Worm (Caenorhabditis elegans) whole organism, young adult: ENCODE measurements around the gene casy-1.

Experiments
- C06A6.2 ChIP-seq: fragments of 200-800 bp; sonication (Bioruptor generic); conservative IDR thresholded peaks from 2 replicates; pipeline ENCODE4 v1.3.6; 2022; ENCODE audit warnings: missing genetic modification characterization, missing compliant biosample characterization
- F22D6.2 ChIP-seq: sonication (generic microtip); optimal IDR thresholded peaks from 2 replicates; lab custom pipeline; 2016; ENCODE audit warnings: mild to moderate bottlenecking, missing genetic modification characterization, missing compliant biosample characterization
- F23B12.7 ChIP-seq: sonication (generic microtip); optimal IDR thresholded peaks from 2 replicates; lab custom pipeline; 2017; ENCODE audit warnings: missing genetic modification characterization, mild to moderate bottlenecking, missing compliant biosample characterization, antibody characterized with exemption, moderate library complexity; ENCODE audit not compliant: insufficient read depth
- F55B11.4 ChIP-seq: sonication (generic microtip); optimal IDR thresholded peaks from 2 replicates; lab custom pipeline; 2016; ENCODE audit warnings: missing compliant biosample characterization, missing genetic modification characterization, borderline replicate concordance; ENCODE audit not compliant: insufficient read depth
- ZK185.1 ChIP-seq: sonication (generic microtip); optimal IDR thresholded peaks from 2 replicates; lab custom pipeline; 2016; ENCODE audit warnings: mild to moderate bottlenecking, missing genetic modification characterization, missing compliant biosample characterization; ENCODE audit not compliant: poor library complexity, severe bottlenecking
- ama-1 ChIP-seq, 3 experiments: fragments of 150-350 bp in 1 of 3; sonication (generic microtip) in 2 of 3; optimal IDR thresholded peaks; 2 replicates each; lab custom pipeline; 2014 to 2018; ENCODE audit warnings: missing biosample characterization in 2 of 3, missing genetic modification characterization in 2 of 3, missing genetic modification reagents in 2 of 3
- attf-3 ChIP-seq: fragments of 200-800 bp; sonication (Bioruptor generic); conservative IDR thresholded peaks from 2 replicates; pipeline ENCODE4 v1.3.6; 2022; ENCODE audit warnings: missing genetic modification reagents, missing genetic modification characterization, missing compliant biosample characterization
- cebp-1 ChIP-seq, 2 experiments: fragments of 200-800 bp in 1 of 2; sonication (Bioruptor generic) in 1 of 2; sonication (generic microtip) in 1 of 2; IDR thresholded peaks in 1 of 2; optimal IDR thresholded peaks in 1 of 2; 2 replicates each; pipeline versions ENCODE4 v1.3.6 to Lab custom; 2017 to 2022; ENCODE audit warnings: missing compliant biosample characterization in 2 of 2, missing genetic modification characterization in 2 of 2, mild to moderate bottlenecking in 1 of 2, missing genetic modification reagents in 1 of 2, moderate library complexity in 1 of 2
- cebp-2 ChIP-seq: fragments of 200-800 bp; sonication (Bioruptor generic); IDR thresholded peaks from 2 replicates; pipeline ENCODE4 v1.3.6; 2022; ENCODE audit warnings: missing genetic modification characterization, missing compliant biosample characterization
- ceh-100 ChIP-seq: fragments of 200-800 bp; sonication (Bioruptor generic); IDR thresholded peaks from 2 replicates; pipeline ENCODE4 v1.3.6; 2022; ENCODE audit warnings: missing genetic modification reagents, missing genetic modification characterization, missing compliant biosample characterization
- ceh-79 ChIP-seq: sonication (generic microtip); optimal IDR thresholded peaks from 2 replicates; lab custom pipeline; 2017; ENCODE audit warnings: mild to moderate bottlenecking, missing genetic modification characterization, missing compliant biosample characterization
- die-1 ChIP-seq: sonication (generic microtip); optimal IDR thresholded peaks from 2 replicates; lab custom pipeline; 2016; ENCODE audit warnings: missing genotype, mild to moderate bottlenecking, missing genetic modification characterization, missing compliant biosample characterization
- dpl-1 ChIP-seq: fragments of 150-350 bp; optimal IDR thresholded peaks from 2 replicates; lab custom pipeline; 2014; ENCODE audit warnings: missing biosample characterization, missing genetic modification reagents, missing genetic modification characterization
- gei-17 ChIP-seq: fragments of 200-800 bp; sonication (Bioruptor generic); optimal IDR thresholded peaks from 2 replicates; lab custom pipeline; 2018; ENCODE audit warnings: mild to moderate bottlenecking, missing genetic modification characterization, missing compliant biosample characterization
- lag-1 ChIP-seq: fragments of 200-800 bp; sonication (Bioruptor generic); IDR thresholded peaks from 2 replicates; pipeline ENCODE4 v1.3.6; 2022; ENCODE audit warnings: missing genetic modification reagents, missing genetic modification characterization, missing compliant biosample characterization
- lir-1 ChIP-seq: fragments of 200-800 bp; sonication (Bioruptor generic); conservative IDR thresholded peaks from 2 replicates; pipeline ENCODE4 v1.3.6; 2022; ENCODE audit warnings: missing genetic modification reagents, missing genetic modification characterization, missing compliant biosample characterization
- madf-6 ChIP-seq: fragments of 200-800 bp; sonication (Bioruptor generic); IDR thresholded peaks from 2 replicates; pipeline ENCODE4 v1.3.6; 2022; ENCODE audit warnings: missing genetic modification reagents, missing genetic modification characterization, missing compliant biosample characterization
- madf-8 ChIP-seq: fragments of 200-800 bp; sonication (Bioruptor generic); conservative IDR thresholded peaks from 2 replicates; pipeline ENCODE4 v1.3.6; 2022; ENCODE audit warnings: missing genetic modification reagents, missing genetic modification characterization, missing compliant biosample characterization
- nfya-1 ChIP-seq: sonication (generic microtip); optimal IDR thresholded peaks from 2 replicates; lab custom pipeline; 2017; ENCODE audit warnings: antibody characterized with exemption, missing compliant biosample characterization, missing genetic modification characterization, borderline replicate concordance; ENCODE audit not compliant: insufficient read depth
- nhr-80 ChIP-seq: sonication (generic microtip); optimal IDR thresholded peaks from 2 replicates; lab custom pipeline; 2016; ENCODE audit warnings: missing genetic modification characterization, missing compliant biosample characterization
- repo-1 ChIP-seq: sonication (generic microtip); optimal IDR thresholded peaks from 2 replicates; lab custom pipeline; 2017; ENCODE audit warnings: mild to moderate bottlenecking, missing genetic modification characterization, missing compliant biosample characterization
- sdz-38 ChIP-seq: sonication (generic microtip); optimal IDR thresholded peaks from 2 replicates; lab custom pipeline; 2016; ENCODE audit warnings: missing genotype, missing genetic modification characterization, missing compliant biosample characterization
- snpc-4 ChIP-seq, 5 experiments: fragments of 150-350 bp in 1 of 5; sonication (generic microtip) in 4 of 5; optimal IDR thresholded peaks; 2 replicates each; lab custom pipeline; 2014 to 2018; ENCODE audit warnings: missing genetic modification characterization in 5 of 5, missing biosample characterization in 3 of 5, antibody characterized with exemption in 2 of 5, mild to moderate bottlenecking in 2 of 5, missing compliant biosample characterization in 2 of 5, missing genotype in 2 of 5, moderate library complexity in 2 of 5, missing genetic modification reagents in 1 of 5
- unc-62 ChIP-seq: fragments of 150-350 bp; optimal IDR thresholded peaks from 2 replicates; lab custom pipeline; 2014; ENCODE audit warnings: missing biosample characterization, missing genetic modification reagents, missing genetic modification characterization
- xnd-1 ChIP-seq: sonication (generic microtip); optimal IDR thresholded peaks from 2 replicates; lab custom pipeline; 2016; ENCODE audit warnings: missing genotype, missing genetic modification reagents, missing genetic modification characterization, missing compliant biosample characterization
- zfh-2 ChIP-seq: fragments of 200-800 bp; sonication (Bioruptor generic); conservative IDR thresholded peaks from 2 replicates; pipeline ENCODE4 v1.3.6; 2022; ENCODE audit warnings: missing genetic modification reagents, missing genetic modification characterization, missing compliant biosample characterization
- zim-3 ChIP-seq: sonication (generic microtip); optimal IDR thresholded peaks from 2 replicates; lab custom pipeline; 2017; ENCODE audit warnings: mild to moderate bottlenecking, missing genetic modification characterization, moderate library complexity, missing compliant biosample characterization
- ztf-18 ChIP-seq: sonication (generic microtip); optimal IDR thresholded peaks from 2 replicates; lab custom pipeline; 2016; ENCODE audit warnings: missing genotype, mild to moderate bottlenecking, missing genetic modification characterization, missing compliant biosample characterization
- ztf-25 ChIP-seq: fragments of 200-800 bp; sonication (Bioruptor generic); IDR thresholded peaks from 2 replicates; pipeline ENCODE4 v1.3.6; 2022; ENCODE audit warnings: missing genetic modification reagents, missing genetic modification characterization, missing compliant biosample characterization

The casy-1 gene

DNA sequence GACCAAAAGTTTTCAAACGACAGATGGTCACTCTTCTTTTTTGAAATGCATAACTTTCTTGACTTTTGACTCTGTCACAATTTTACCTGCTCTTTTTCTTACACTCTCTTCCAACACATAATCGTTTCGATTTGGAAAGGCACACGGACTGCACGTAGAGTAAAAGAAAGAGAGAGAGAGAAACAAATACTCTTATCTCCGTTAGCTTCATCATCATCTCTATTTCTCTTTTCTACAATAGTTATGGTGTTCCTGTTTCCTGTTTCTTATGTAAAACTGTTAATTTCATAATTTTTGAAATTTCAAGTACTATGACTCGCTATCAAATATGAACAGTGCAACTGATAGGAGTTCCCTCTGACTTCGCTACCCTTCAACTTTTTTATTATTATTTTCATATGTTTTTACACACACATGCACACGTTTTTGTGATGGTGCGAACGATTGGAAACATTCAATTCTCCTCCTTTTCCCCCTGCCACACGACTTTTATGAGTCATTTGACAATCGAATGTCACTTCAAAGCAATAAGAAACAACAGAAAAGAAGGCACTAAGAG, 26.3 kb downstream of the casy-1 start (continued):
- TF ChIP-seq cebp-1 (GFP tag; IDR thresholded peaks at IDR 0.05; lab: Robert Waterston, UW) (peak; percentile 66; the same call in 1 of the 2 replicates), cebp-1 (tag; optimal IDR thresholded peaks at IDR 0.05; lab: Kevin White, UChicago) (peak; percentile 71)

DNA sequence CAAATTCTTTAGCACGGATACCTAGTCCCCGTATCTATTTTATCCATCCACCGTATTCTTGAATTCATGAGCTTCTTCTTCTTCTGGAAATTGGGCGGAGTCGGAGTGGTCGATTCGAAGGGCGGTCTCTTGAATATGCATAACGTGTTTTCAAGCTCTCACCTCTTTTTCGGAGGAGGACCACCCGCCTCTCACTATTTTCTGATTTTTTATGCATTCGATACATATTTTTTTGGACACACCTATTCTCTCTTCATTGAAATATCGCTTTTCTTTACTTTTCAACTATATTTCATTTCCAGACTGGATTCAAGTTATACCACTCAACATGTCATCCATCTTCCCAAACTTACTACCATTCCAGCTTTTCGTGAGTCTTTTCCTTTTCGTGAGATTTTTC, 28.0 kb downstream of the casy-1 start, which contains the start of gene egl-44:
egl-44 (plus strand) TSS at position 301 of the 400 bp plus-strand sequence.
- no peak for TF ChIP-seq ztf-18 (tag; lab: Kevin White, UChicago)
- TF ChIP-seq nfya-1 = no peak
- no peak for TF ChIP-seq die-1
- no peak for TF ChIP-seq ZK185.1
- no peak for TF ChIP-seq C06A6.2 (GFP tag; lab: Robert Waterston, UW)
- TF ChIP-seq cebp-2 = no peak
- no peak for TF ChIP-seq madf-8 (GFP tag; lab: Robert Waterston, UW)
- TF ChIP-seq sdz-38 = no peak
- TF ChIP-seq, all 124 proteins: peak for 0

DNA sequence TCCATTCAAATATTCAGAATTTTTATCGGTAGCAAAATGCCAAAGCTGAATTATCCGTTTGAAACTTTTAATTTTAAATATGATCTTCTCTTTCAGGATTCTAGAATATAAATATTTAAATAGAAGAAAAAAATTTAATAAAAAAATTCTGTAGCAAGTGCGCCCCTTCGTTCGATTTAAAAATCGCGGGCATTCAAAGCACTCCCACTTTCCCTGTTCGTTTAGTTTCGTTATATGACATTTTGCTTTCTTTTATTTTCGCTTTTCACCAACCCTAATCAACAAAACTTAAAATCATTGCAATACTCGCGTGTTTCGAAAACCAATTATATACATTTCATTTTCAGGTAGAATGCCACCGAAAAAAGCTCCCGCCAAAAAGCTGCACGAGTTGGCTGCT, 34.9 kb downstream of the casy-1 start, which contains the start of gene vrk-1:
vrk-1 (plus strand) TSS at position 348 of the 400 bp plus-strand sequence.
- TF ChIP-seq madf-6 (GFP tag; lab: Robert Waterston, UW) (peak; percentile 35), F22D6.2 (no peak), gei-17 (no peak)

DNA sequence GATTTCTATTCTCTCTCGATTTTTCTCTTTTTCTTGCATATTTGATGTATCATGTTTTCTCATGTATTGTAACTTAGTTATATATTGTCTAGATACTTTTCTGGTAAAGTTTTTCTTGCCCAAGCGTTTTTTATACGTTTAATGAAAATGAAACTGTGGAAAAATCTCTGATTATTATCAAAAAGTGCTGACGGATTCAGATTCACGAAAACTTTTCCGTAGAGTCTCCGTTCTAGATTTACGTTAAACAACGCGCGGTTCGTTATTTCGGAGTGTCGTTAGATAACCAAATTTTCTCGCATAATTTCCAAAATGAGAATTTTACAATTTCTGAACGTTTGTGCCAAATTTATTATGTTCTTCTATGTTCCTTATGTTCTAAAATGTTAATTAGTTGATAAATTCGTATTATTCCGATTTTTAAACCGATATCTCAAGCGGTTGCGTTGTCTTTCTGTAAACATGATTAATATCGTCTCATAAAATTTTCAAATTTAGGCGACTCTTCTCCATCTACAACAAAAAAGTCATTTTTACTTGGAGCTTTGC, 38.3 kb downstream of the casy-1 start, which contains the start of gene ptp-2:
ptp-2 (plus strand) TSS at position 499 of the 549 bp plus-strand sequence.
- TF ChIP-seq F55B11.4 (tag; lab: Kevin White, UChicago) = no peak
- TF ChIP-seq ztf-25 (GFP tag; lab: Robert Waterston, UW) = no peak
- no peak for TF ChIP-seq ama-1 (optimal IDR thresholded peaks at IDR 0.05; lab: Kevin White, UChicago)
- peak in 1 of 2 experiments; percentile 19 for TF ChIP-seq ama-1 (GFP tag; optimal IDR thresholded peaks at IDR 0.05; lab: Kevin White, UChicago)
- TF ChIP-seq cebp-1 (GFP tag; IDR thresholded peaks at IDR 0.05; lab: Robert Waterston, UW) = no peak
- TF ChIP-seq cebp-1 (tag; optimal IDR thresholded peaks at IDR 0.05; lab: Kevin White, UChicago) = peak; percentile 17
- no peak for TF ChIP-seq ZK185.1
- TF ChIP-seq ceh-100 (GFP tag; lab: Robert Waterston, UW) = peak; percentile 75
- no peak for TF ChIP-seq snpc-4 (GFP tag; optimal IDR thresholded peaks at IDR 0.05; lab: Kevin White, UChicago)
- TF ChIP-seq snpc-4 (tag; optimal IDR thresholded peaks at IDR 0.05; lab: Kevin White, UChicago) = peak in 1 of 4 experiments; percentile 0
- no peak for TF ChIP-seq unc-62 (GFP tag; lab: Kevin White, UChicago)
- TF ChIP-seq lag-1 (GFP tag; lab: Robert Waterston, UW) = no peak
- TF ChIP-seq F23B12.7 (tag; lab: Kevin White, UChicago) = peak; percentile 42
- TF ChIP-seq repo-1 (tag; lab: Kevin White, UChicago) = no peak
- no peak for TF ChIP-seq dpl-1 (GFP tag; lab: Kevin White, UChicago)
- peak; percentile 95 for TF ChIP-seq attf-3 (GFP tag; lab: Robert Waterston, UW)
- no peak for TF ChIP-seq ceh-79
- TF ChIP-seq lir-1 (GFP tag; lab: Robert Waterston, UW) = no peak
- no peak for TF ChIP-seq zim-3
- no peak for TF ChIP-seq zfh-2 (GFP tag; lab: Robert Waterston, UW)
- no peak for TF ChIP-seq xnd-1 (tag; lab: Kevin White, UChicago)
- no peak for TF ChIP-seq nhr-80 (tag; lab: Kevin White, UChicago)
